Fruit fly (Drosophila melanogaster) whole organism, embryonic: ENCODE results near the gene mRpL27.

Experiments
- BEAF-32 ChIP-seq: fragments of 200-800 bp; sonication (Bioruptor generic); optimal IDR thresholded peaks from 3 replicates; lab custom pipeline; 2017; ENCODE audit warnings: missing biosample characterization, missing genetic modification characterization, mild to moderate bottlenecking, moderate library complexity, missing genetic modification reagents
- CG11504 ChIP-seq: fragments of 200-800 bp; sonication (Bioruptor generic); optimal IDR thresholded peaks from 3 replicates; lab custom pipeline; 2019; ENCODE audit warnings: missing biosample characterization, mild to moderate bottlenecking, missing genetic modification characterization, moderate library complexity
- CG11695 ChIP-seq: fragments of 200-800 bp; sonication (Bioruptor generic); IDR thresholded peaks from 3 replicates; pipeline ENCODE4 v1.3.6; 2022; ENCODE audit warnings: missing biosample characterization, missing genetic modification characterization
- CG12219 ChIP-seq: fragments of 200-800 bp; sonication (Bioruptor generic); optimal IDR thresholded peaks from 3 replicates; lab custom pipeline; 2018; ENCODE audit warnings: missing biosample characterization, mild to moderate bottlenecking, missing genetic modification characterization
- CG12659 ChIP-seq: fragments of 200-800 bp; sonication (Bioruptor generic); optimal IDR thresholded peaks from 3 replicates; lab custom pipeline; 2017; ENCODE audit warnings: mild to moderate bottlenecking, missing biosample characterization, missing genetic modification reagents, missing genetic modification characterization
- CG14441 ChIP-seq: fragments of 200-800 bp; sonication (Bioruptor generic); IDR thresholded peaks from 2 replicates; pipeline ENCODE4 v1.3.6; 2022; ENCODE audit warnings: missing biosample characterization, missing genetic modification characterization
- CG15479 ChIP-seq: fragments of 200-800 bp; sonication (Bioruptor generic); optimal IDR thresholded peaks from 3 replicates; lab custom pipeline; 2019; ENCODE audit warnings: missing biosample characterization, mild to moderate bottlenecking, missing genetic modification characterization, moderate library complexity
- CG17912 ChIP-seq: fragments of 200-800 bp; sonication (Bioruptor generic); optimal IDR thresholded peaks from 2 replicates; lab custom pipeline; 2018; ENCODE audit warnings: missing biosample characterization, mild to moderate bottlenecking, missing genetic modification characterization
- CG18599 ChIP-seq: fragments of 200-800 bp; sonication (Bioruptor generic); optimal IDR thresholded peaks from 3 replicates; lab custom pipeline; 2017; ENCODE audit warnings: missing biosample characterization, missing genetic modification characterization, mild to moderate bottlenecking, moderate library complexity, missing genetic modification reagents
- CG33213 ChIP-seq: fragments of 200-800 bp; sonication (Bioruptor generic); optimal IDR thresholded peaks from 3 replicates; lab custom pipeline; 2016; ENCODE audit warnings: missing biosample characterization, missing genetic modification characterization
- CG3847 ChIP-seq: fragments of 200-800 bp; sonication (Bioruptor generic); IDR thresholded peaks from 2 replicates; pipeline ENCODE4 v1.3.6; 2022; ENCODE audit warnings: missing biosample characterization, missing genetic modification characterization
- CG42726 ChIP-seq: fragments of 200-800 bp; sonication (Bioruptor generic); IDR thresholded peaks from 2 replicates; pipeline ENCODE4 v1.3.6; 2022; ENCODE audit warnings: missing biosample characterization, missing genetic modification characterization; ENCODE audit not compliant: partially characterized antibody
- CG4617 ChIP-seq: fragments of 200-800 bp; sonication (Bioruptor generic); optimal IDR thresholded peaks from 3 replicates; lab custom pipeline; 2016; ENCODE audit warnings: missing biosample characterization, missing genetic modification characterization, borderline replicate concordance
- CG6272 ChIP-seq: fragments of 200-800 bp; sonication (Bioruptor generic); IDR thresholded peaks from 2 replicates; pipeline ENCODE4 v1.3.6; 2022; ENCODE audit warnings: missing biosample characterization, missing genetic modification characterization
- CG7271 ChIP-seq: fragments of 200-800 bp; sonication (Bioruptor generic); optimal IDR thresholded peaks from 2 replicates; lab custom pipeline; 2018; ENCODE audit warnings: missing biosample characterization, mild to moderate bottlenecking, missing genetic modification characterization, moderate library complexity
- CG7928 ChIP-seq: fragments of 200-800 bp; sonication (Bioruptor generic); optimal IDR thresholded peaks from 2 replicates; lab custom pipeline; 2017; ENCODE audit warnings: missing biosample characterization, mild to moderate bottlenecking, missing genetic modification characterization
- CHES-1-like ChIP-seq: fragments of 200-800 bp; sonication (Bioruptor generic); optimal IDR thresholded peaks from 2 replicates; lab custom pipeline; 2016; ENCODE audit warnings: missing biosample characterization, missing genetic modification characterization
- Chrac-16 ChIP-seq: fragments of 200-800 bp; sonication (Bioruptor generic); optimal IDR thresholded peaks from 3 replicates; lab custom pipeline; 2016; ENCODE audit warnings: missing biosample characterization, missing genetic modification characterization
- CoRest ChIP-seq: fragments of 200-800 bp; sonication (Bioruptor generic); optimal IDR thresholded peaks from 3 replicates; lab custom pipeline; 2018; ENCODE audit warnings: missing biosample characterization, mild to moderate bottlenecking, missing genetic modification characterization, moderate library complexity
- D19B ChIP-seq: fragments of 200-800 bp; sonication (Bioruptor generic); optimal IDR thresholded peaks from 2 replicates; lab custom pipeline; 2017; ENCODE audit warnings: missing biosample characterization, mild to moderate bottlenecking, missing genetic modification characterization
- Doc3 ChIP-seq: fragments of 200-800 bp; sonication (Bioruptor generic); IDR thresholded peaks from 3 replicates; pipeline ENCODE4 v1.3.6; 2022; ENCODE audit warnings: missing biosample characterization, missing genetic modification characterization; ENCODE audit not compliant: partially characterized antibody
- E2f2 ChIP-seq: fragments of 200-800 bp; sonication (Bioruptor generic); IDR thresholded peaks from 2 replicates; pipeline ENCODE4 v1.3.6; 2022; ENCODE audit warnings: missing biosample characterization, missing genetic modification characterization
- Ets97D ChIP-seq: fragments of 200-800 bp; sonication (Bioruptor generic); optimal IDR thresholded peaks from 3 replicates; lab custom pipeline; 2016; ENCODE audit warnings: missing biosample characterization, missing genetic modification characterization
- Hr39 ChIP-seq: fragments of >200 bp; optimal IDR thresholded peaks from 2 replicates; lab custom pipeline; 2017
- Hr51 ChIP-seq, 2 experiments: fragments of 200-800 bp; sonication (Bioruptor generic); optimal IDR thresholded peaks; 2 replicates in 1 of 2; 3 replicates in 1 of 2; lab custom pipeline; 2016 to 2018; ENCODE audit warnings: missing biosample characterization in 2 of 2, missing genetic modification characterization in 2 of 2, mild to moderate bottlenecking in 1 of 2, moderate library complexity in 1 of 2
- Mad ChIP-seq: fragments of 200-800 bp; sonication (Bioruptor generic); optimal IDR thresholded peaks from 2 replicates; lab custom pipeline; 2016; ENCODE audit warnings: missing biosample characterization, missing genetic modification characterization
- Mes4 ChIP-seq: fragments of 200-800 bp; sonication (Bioruptor generic); optimal IDR thresholded peaks from 2 replicates; lab custom pipeline; 2016; ENCODE audit warnings: missing biosample characterization, missing genetic modification characterization
- Nf-YB ChIP-seq: fragments of 200-800 bp; sonication (Bioruptor generic); optimal IDR thresholded peaks from 3 replicates; lab custom pipeline; 2019; ENCODE audit warnings: missing biosample characterization, mild to moderate bottlenecking, missing genetic modification characterization, moderate library complexity
- Scr ChIP-seq: fragments of 200-800 bp; sonication (Bioruptor generic); IDR thresholded peaks from 2 replicates; pipeline ENCODE4 v1.3.6; 2022; ENCODE audit warnings: missing biosample characterization, missing genetic modification characterization; ENCODE audit not compliant: partially characterized antibody
- Sry-β ChIP-seq: fragments of 200-800 bp; sonication (Bioruptor generic); optimal IDR thresholded peaks from 2 replicates; lab custom pipeline; 2018; ENCODE audit warnings: missing biosample characterization, mild to moderate bottlenecking, missing genetic modification characterization, moderate library complexity
- Trl ChIP-seq, 3 experiments: fragments of >200 bp in 2 of 3; fragments of 200-800 bp in 1 of 3; sonication (Bioruptor generic) in 1 of 3; optimal IDR thresholded peaks; 2 replicates in 1 of 3; 3 replicates in 2 of 3; lab custom pipeline; 2016 to 2017; ENCODE audit warnings: missing biosample characterization in 1 of 3, missing genetic modification characterization in 1 of 3
- ato ChIP-seq: fragments of 200-800 bp; sonication (Bioruptor generic); IDR thresholded peaks from 2 replicates; pipeline ENCODE4 v1.3.6; 2022; ENCODE audit warnings: missing biosample characterization, missing genetic modification characterization; ENCODE audit not compliant: partially characterized antibody
- az2 ChIP-seq: fragments of 200-800 bp; sonication (Bioruptor generic); optimal IDR thresholded peaks from 3 replicates; lab custom pipeline; 2016; ENCODE audit warnings: missing biosample characterization, missing genetic modification characterization
- bbx ChIP-seq: fragments of 200-800 bp; sonication (Bioruptor generic); IDR thresholded peaks from 2 replicates; pipeline ENCODE4 v1.3.6; 2022; ENCODE audit warnings: missing biosample characterization, missing genetic modification characterization; ENCODE audit not compliant: partially characterized antibody
- chinmo ChIP-seq: fragments of 200-800 bp; sonication (Bioruptor generic); IDR thresholded peaks from 4 replicates; pipeline ENCODE4 v1.3.6; 2022; ENCODE audit warnings: missing biosample characterization, missing genetic modification characterization; ENCODE audit not compliant: partially characterized antibody
- ci ChIP-seq: fragments of 200-800 bp; sonication (Bioruptor generic); IDR thresholded peaks from 3 replicates; pipeline ENCODE4 v1.3.6; 2022; ENCODE audit warnings: missing biosample characterization, missing genetic modification characterization
- crol ChIP-seq: fragments of 200-800 bp; sonication (Bioruptor generic); IDR thresholded peaks from 2 replicates; pipeline ENCODE4 v1.3.6; 2022; ENCODE audit warnings: missing biosample characterization, missing genetic modification characterization
- dati ChIP-seq: fragments of 200-800 bp; sonication (Bioruptor generic); IDR thresholded peaks from 2 replicates; pipeline ENCODE4 v1.3.6; 2022; ENCODE audit warnings: missing biosample characterization, missing genetic modification characterization
- dm ChIP-seq: fragments of 200-800 bp; sonication (Bioruptor generic); optimal IDR thresholded peaks from 3 replicates; lab custom pipeline; 2016; ENCODE audit warnings: missing biosample characterization, missing genetic modification characterization
- fd102C ChIP-seq: fragments of 200-800 bp; sonication (Bioruptor generic); optimal IDR thresholded peaks from 2 replicates; lab custom pipeline; 2018; ENCODE audit warnings: missing biosample characterization, mild to moderate bottlenecking, missing genetic modification characterization, moderate library complexity
- hth ChIP-seq: fragments of >200 bp; optimal IDR thresholded peaks from 2 replicates; lab custom pipeline; 2017; ENCODE audit warnings: inconsistent platforms
- kay ChIP-seq: fragments of 200-800 bp; sonication (Bioruptor generic); optimal IDR thresholded peaks from 2 replicates; lab custom pipeline; 2016; ENCODE audit warnings: missing biosample characterization, missing genetic modification characterization
- knrl ChIP-seq: fragments of 200-800 bp; sonication (Bioruptor generic); IDR thresholded peaks from 3 replicates; pipeline ENCODE4 v1.3.6; 2022; ENCODE audit warnings: missing biosample characterization, missing genetic modification characterization; ENCODE audit not compliant: partially characterized antibody
- nerfin-2 ChIP-seq: fragments of 200-800 bp; sonication (Bioruptor generic); IDR thresholded peaks from 2 replicates; pipeline ENCODE4 v1.3.6; 2022; ENCODE audit warnings: missing biosample characterization, missing genetic modification characterization; ENCODE audit not compliant: partially characterized antibody
- pnt ChIP-seq: fragments of 200-800 bp; sonication (Bioruptor generic); optimal IDR thresholded peaks from 3 replicates; lab custom pipeline; 2016; ENCODE audit warnings: missing biosample characterization, missing genetic modification characterization
- rib ChIP-seq: fragments of 200-800 bp; sonication (Bioruptor generic); IDR thresholded peaks from 2 replicates; pipeline ENCODE4 v1.3.6; 2022; ENCODE audit warnings: missing biosample characterization, missing genetic modification characterization
- sisA ChIP-seq: fragments of 200-800 bp; sonication (Bioruptor generic); IDR thresholded peaks from 2 replicates; pipeline ENCODE4 v1.3.6; 2022; ENCODE audit warnings: missing biosample characterization, missing genetic modification characterization
- sqz ChIP-seq: fragments of 200-800 bp; sonication (Bioruptor generic); optimal IDR thresholded peaks from 3 replicates; lab custom pipeline; 2018; ENCODE audit warnings: missing biosample characterization, mild to moderate bottlenecking, missing genetic modification characterization
- toy ChIP-seq: fragments of 200-800 bp; sonication (Bioruptor generic); IDR thresholded peaks from 2 replicates; pipeline ENCODE4 v1.3.6; 2022; ENCODE audit warnings: missing biosample characterization, missing genetic modification characterization
- zen2 ChIP-seq: fragments of 200-800 bp; sonication (Bioruptor generic); IDR thresholded peaks from 3 replicates; pipeline ENCODE4 v1.3.6; 2022; ENCODE audit warnings: missing biosample characterization, missing genetic modification characterization; ENCODE audit not compliant: partially characterized antibody

The mRpL27 gene

DNA sequence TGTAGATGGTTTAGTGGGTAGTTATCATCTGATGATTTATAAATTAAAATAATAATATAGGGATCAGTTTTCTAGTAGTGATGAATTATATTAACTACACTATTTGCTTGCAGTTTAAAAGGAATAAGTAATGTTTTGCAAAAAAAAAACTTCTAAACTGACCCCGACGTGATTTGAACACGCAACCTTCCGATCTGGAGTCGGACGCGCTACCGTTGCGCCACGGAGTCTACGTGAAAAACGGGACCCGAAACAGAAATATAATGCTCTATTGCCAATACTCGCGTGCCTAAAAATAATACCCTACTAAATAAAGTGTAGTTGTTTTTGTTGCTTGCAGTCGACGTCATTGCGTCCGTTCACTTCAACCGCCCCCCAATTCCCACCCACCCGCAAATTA lies 40.6 kb downstream of the mRpL27 start (continued):
- TF ChIP-seq Scr: peak; percentile 52
- TF ChIP-seq D19B (GFP tag; lab: Kevin White, UChicago): no peak
- no peak for TF ChIP-seq CHES-1-like (GFP tag; lab: Kevin White, UChicago)
- no peak for TF ChIP-seq CG7271 (tag; lab: Kevin White, UChicago)
- peak; percentile 42; the same call in 1 of the 3 replicates for TF ChIP-seq knrl
- no peak for TF ChIP-seq fd102C (GFP tag; lab: Kevin White, UChicago)
- TF ChIP-seq CG7928 (GFP tag; lab: Kevin White, UChicago): no peak
- no peak for TF ChIP-seq rib (GFP tag; lab: Robert Waterston, UW)
- no peak for TF ChIP-seq CG11504 (tag; lab: Kevin White, UChicago)
- TF ChIP-seq Ets97D (GFP tag; lab: Kevin White, UChicago): no peak
- TF ChIP-seq Mad (GFP tag; lab: Kevin White, UChicago): no peak
- TF ChIP-seq CG17912: no peak
- TF ChIP-seq BEAF-32 (GFP tag; lab: Kevin White, UChicago): no peak
- TF ChIP-seq CG6272: no peak
- no peak for TF ChIP-seq CG33213 (GFP tag; lab: Kevin White, UChicago)
- peak; percentile 54; the same call in 1 of the 2 replicates for TF ChIP-seq crol (GFP tag; lab: Robert Waterston, UW)
- no peak for TF ChIP-seq chinmo (GFP tag; lab: Robert Waterston, UW)
- TF ChIP-seq bbx (GFP tag; lab: Robert Waterston, UW): peak; percentile 67
- TF ChIP-seq dati (GFP tag; lab: Robert Waterston, UW): no peak
- TF ChIP-seq Trl (optimal IDR thresholded peaks at IDR 0.05; lab: Kevin White, UChicago): no peak
- TF ChIP-seq Trl (GFP tag; optimal IDR thresholded peaks at IDR 0.05; lab: Kevin White, UChicago): no peak
- no peak for TF ChIP-seq Chrac-16 (GFP tag; lab: Kevin White, UChicago)
- TF ChIP-seq hth (lab: Kevin White, UChicago): no peak
- TF ChIP-seq CG4617 (GFP tag; lab: Kevin White, UChicago): no peak
- peak; percentile 46; the same call in 1 of the 2 replicates for TF ChIP-seq nerfin-2 (GFP tag; lab: Robert Waterston, UW)
- TF ChIP-seq toy (GFP tag; lab: Robert Waterston, UW): no peak
- no peak for TF ChIP-seq CG12659 (GFP tag; lab: Kevin White, UChicago)
- no peak for TF ChIP-seq Hr39 (lab: Kevin White, UChicago)
- TF ChIP-seq pnt (GFP tag; lab: Kevin White, UChicago): no peak
- no peak for TF ChIP-seq kay (GFP tag; lab: Kevin White, UChicago)
- TF ChIP-seq E2f2 (GFP tag; lab: Robert Waterston, UW): no peak
- TF ChIP-seq CG18599 (GFP tag; lab: Kevin White, UChicago): no peak
- TF ChIP-seq CG3847 (GFP tag; lab: Robert Waterston, UW): no peak
- no peak for TF ChIP-seq sisA
- TF ChIP-seq CoRest (tag; lab: Kevin White, UChicago): no peak
- TF ChIP-seq Nf-YB (GFP tag; lab: Kevin White, UChicago): no peak
- no peak for TF ChIP-seq sqz (GFP tag; lab: Kevin White, UChicago)
- no peak for TF ChIP-seq dm (GFP tag; lab: Kevin White, UChicago)
- no peak for TF ChIP-seq az2 (GFP tag; lab: Kevin White, UChicago)
- no peak for TF ChIP-seq CG12219 (GFP tag; lab: Kevin White, UChicago)
- TF ChIP-seq Doc3 (GFP tag; lab: Robert Waterston, UW): 0 out of 3 replicates have a peak, but pooled peaks have one; percentile 22
- no peak for TF ChIP-seq Mes4
- peak; percentile 24 for TF ChIP-seq CG15479
- TF ChIP-seq zen2: peak; percentile 42; the same call in 2 of the 3 replicates
- no peak for TF ChIP-seq ci (GFP tag; lab: Robert Waterston, UW)
- TF ChIP-seq Hr51 (GFP tag; optimal IDR thresholded peaks at IDR 0.05; lab: Kevin White, UChicago): no peak
- TF ChIP-seq CG14441 (GFP tag; lab: Robert Waterston, UW): no peak
- no peak for TF ChIP-seq Sry-β (GFP tag; lab: Kevin White, UChicago)
- peak; percentile 55 for TF ChIP-seq CG42726
- TF ChIP-seq CG11695 (GFP tag; lab: Robert Waterston, UW): no peak
- peak; percentile 37; the same call in 1 of the 2 replicates for TF ChIP-seq ato (GFP tag; lab: Robert Waterston, UW)
